Worm (Caenorhabditis elegans): Measurements from ENCODE around the gene C17E7.9.

- TF ChIP-seq nhr-11 (tag; optimal IDR thresholded peaks at IDR 0.05), result no peak
- no peak for TF ChIP-seq pqm-1 (tag; optimal IDR thresholded peaks at IDR 0.05)
- no peak for TF ChIP-seq mec-3 (tag; optimal IDR thresholded peaks at IDR 0.05; ENCODE audit: borderline replicate concordance)
- TF ChIP-seq pha-4 (tag; optimal IDR thresholded peaks at IDR 0.05), result no peak
- no peak for TF ChIP-seq ets-4 (tag; optimal IDR thresholded peaks at IDR 0.05)
- TF ChIP-seq rnt-1 (tag; optimal IDR thresholded peaks at IDR 0.05), result no peak
- TF ChIP-seq lin-11 (tag; optimal IDR thresholded peaks at IDR 0.05), result no peak
These were observed 21.8 kb upstream of the C17E7.9 start, which contains the start of gene srx-68 for ce11 chrV:3912472-3912871.

Measured in whole organism, late embryonic.